Fruit fly (Drosophila melanogaster) Kc167 (cell line): Measurements from ENCODE around the gene CG14232.

Experiments used
- Myc ChIP-seq: fragments of >200 bp; optimal IDR thresholded peaks from 2 replicates; lab custom pipeline; 2017; ENCODE audit warnings: missing external identifiers
- h ChIP-seq: fragments of >200 bp; optimal IDR thresholded peaks from 3 replicates; lab custom pipeline; 2018; ENCODE audit warnings: missing external identifiers
- insv ChIP-seq: fragments of >200 bp; optimal IDR thresholded peaks from 3 replicates; lab custom pipeline; 2018; ENCODE audit warnings: missing external identifiers
- psq ChIP-seq: fragments of >200 bp; optimal IDR thresholded peaks from 2 replicates; lab custom pipeline; 2017; ENCODE audit warnings: missing external identifiers
- ttk ChIP-seq: sonication (Bioruptor generic); optimal IDR thresholded peaks from 2 replicates; lab custom pipeline; 2017; ENCODE audit warnings: missing external identifiers

dm6 chrX:19692951-19693698 is 10.9 kb downstream of the CG14232 start, which contains the start of gene Mer:
- no peak for TF ChIP-seq Myc (lab: Kevin White, UChicago)
- no peak for TF ChIP-seq h (lab: Kevin White, UChicago)
- TF ChIP-seq insv (lab: Kevin White, UChicago), result peak; percentile 31
- TF ChIP-seq ttk (lab: Kevin White, UChicago), result no peak
- TF ChIP-seq psq (lab: Kevin White, UChicago), result no peak
